Worm (Caenorhabditis elegans): ENCODE results near the gene abcf-3.

DNA sequence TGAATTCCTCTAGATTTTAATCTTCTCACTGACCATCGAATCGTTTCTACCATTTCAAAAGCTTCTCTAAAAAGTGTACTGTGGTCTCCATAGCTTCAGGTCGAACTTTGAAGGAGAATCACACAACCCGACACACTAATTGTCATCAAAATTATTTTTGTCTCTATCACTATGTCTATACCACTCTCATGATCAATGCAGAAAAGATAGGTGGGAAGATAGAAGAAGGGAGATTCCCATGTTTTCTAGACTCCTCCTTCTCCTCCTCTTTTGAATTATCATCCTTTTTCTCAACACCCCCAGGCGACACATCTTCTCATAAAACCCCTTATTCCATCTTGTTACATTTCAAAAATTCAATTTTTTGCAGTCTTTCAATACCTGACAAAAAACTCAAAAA is 27.3 kb upstream of the abcf-3 start, which contains the start of gene Y42G9A.3:
- TF ChIP-seq ceh-2 (tag; optimal IDR thresholded peaks at IDR 0.05), result no peak
- TF ChIP-seq K09A11.1 (tag; optimal IDR thresholded peaks at IDR 0.05; ENCODE audit: insufficient read depth), result no peak
- TF ChIP-seq lin-11 (tag; optimal IDR thresholded peaks at IDR 0.05), result no peak
- no peak for TF ChIP-seq T23F11.4 (GFP tag; optimal IDR thresholded peaks at IDR 0.05)
- no peak for TF ChIP-seq unc-55 (GFP tag; optimal IDR thresholded peaks at IDR 0.05)
- TF ChIP-seq elt-4 (tag; optimal IDR thresholded peaks at IDR 0.05), result no peak
- TF ChIP-seq elt-2 (tag; optimal IDR thresholded peaks at IDR 0.05), result no peak
- no peak for TF ChIP-seq unc-3 (GFP tag; conservative IDR thresholded peaks at IDR 0.05)
- no peak for TF ChIP-seq unc-3 (tag; optimal IDR thresholded peaks at IDR 0.05)
- no peak for TF ChIP-seq pha-4 (tag; optimal IDR thresholded peaks at IDR 0.05)
- TF ChIP-seq F13H6.1 (tag; optimal IDR thresholded peaks at IDR 0.05), result no peak
- TF ChIP-seq rnt-1 (tag; optimal IDR thresholded peaks at IDR 0.05), result no peak
- no peak for TF ChIP-seq gmeb-2 (tag; optimal IDR thresholded peaks at IDR 0.05)
- no peak for TF ChIP-seq ama-1 (optimal IDR thresholded peaks at IDR 0.05)

Data from whole organism, late embryonic.